Worm (Caenorhabditis elegans) whole organism, L3 larva: ENCODE data around the gene enri-1.

Experiments used
- ZK546.5 ChIP-seq: sonication (generic microtip); optimal IDR thresholded peaks from 2 replicates; lab custom pipeline; 2017; ENCODE audit warnings: missing biosample characterization, missing genetic modification characterization
- aly-2 ChIP-seq: fragments of 150-350 bp; optimal IDR thresholded peaks from 2 replicates; lab custom pipeline; 2014; ENCODE audit warnings: missing biosample characterization, missing genetic modification characterization
- ama-1 ChIP-seq: fragments of 150-350 bp; optimal IDR thresholded peaks from 2 replicates; lab custom pipeline; 2018
- ceh-28 ChIP-seq: fragments of 150-350 bp; optimal IDR thresholded peaks from 2 replicates; lab custom pipeline; 2014; ENCODE audit warnings: missing biosample characterization, missing genetic modification reagents, missing genetic modification characterization
- ceh-82 ChIP-seq: fragments of 150-350 bp; optimal IDR thresholded peaks from 2 replicates; lab custom pipeline; 2014; ENCODE audit warnings: missing biosample characterization, missing genetic modification characterization
- ceh-9 ChIP-seq: sonication (generic microtip); optimal IDR thresholded peaks from 2 replicates; lab custom pipeline; 2018; ENCODE audit warnings: missing biosample characterization, missing genetic modification characterization
- daf-12 ChIP-seq: fragments of 150-350 bp; optimal IDR thresholded peaks from 2 replicates; lab custom pipeline; 2014; ENCODE audit warnings: missing biosample characterization, missing genetic modification reagents, missing genetic modification characterization
- egl-27 ChIP-seq: sonication (generic microtip); optimal IDR thresholded peaks from 4 replicates; lab custom pipeline; 2017; ENCODE audit warnings: missing biosample characterization, missing genetic modification reagents, missing genetic modification characterization
- egl-5 ChIP-seq: fragments of 150-350 bp; optimal IDR thresholded peaks from 2 replicates; lab custom pipeline; 2017; ENCODE audit warnings: missing biosample characterization, missing genetic modification reagents, missing genetic modification characterization, inconsistent platforms
- elt-1 ChIP-seq: fragments of 150-350 bp; optimal IDR thresholded peaks from 2 replicates; lab custom pipeline; 2014; ENCODE audit warnings: missing biosample characterization, missing genetic modification characterization
- elt-2 ChIP-seq: sonication (generic microtip); optimal IDR thresholded peaks from 2 replicates; lab custom pipeline; 2016; ENCODE audit warnings: missing genetic modification reagents, mild to moderate bottlenecking, missing genetic modification characterization, missing compliant biosample characterization
- elt-3 ChIP-seq, 3 experiments: fragments of 150-350 bp in 1 of 3; sonication (generic microtip) in 2 of 3; optimal IDR thresholded peaks; 2 replicates in 2 of 3; 4 replicates in 1 of 3; lab custom pipeline; 2014 to 2017; ENCODE audit warnings: missing biosample characterization in 3 of 3, missing genetic modification characterization in 3 of 3
- eor-1 ChIP-seq, 2 experiments: fragments of 150-350 bp; optimal IDR thresholded peaks; 2 replicates each; lab custom pipeline; 2014 to 2018; ENCODE audit warnings: missing biosample characterization in 2 of 2, missing genetic modification characterization in 2 of 2
- fkh-2 ChIP-seq: fragments of 150-350 bp; optimal IDR thresholded peaks from 2 replicates; lab custom pipeline; 2014; ENCODE audit warnings: missing biosample characterization, missing genetic modification reagents, missing genetic modification characterization
- fos-1 ChIP-seq: fragments of 150-350 bp; optimal IDR thresholded peaks from 2 replicates; lab custom pipeline; 2014; ENCODE audit warnings: missing biosample characterization, missing genetic modification characterization
- jun-1 ChIP-seq: fragments of 150-350 bp; optimal IDR thresholded peaks from 2 replicates; lab custom pipeline; 2014; ENCODE audit warnings: missing biosample characterization, missing genetic modification reagents, missing genetic modification characterization
- lin-15B ChIP-seq: fragments of 150-350 bp; optimal IDR thresholded peaks from 2 replicates; lab custom pipeline; 2014; ENCODE audit warnings: missing biosample characterization, missing genetic modification characterization
- lin-39 ChIP-seq: fragments of 150-350 bp; optimal IDR thresholded peaks from 2 replicates; lab custom pipeline; 2018; ENCODE audit warnings: missing biosample characterization, missing genetic modification reagents, missing genetic modification characterization
- lsy-12 ChIP-seq: sonication (generic microtip); optimal IDR thresholded peaks from 2 replicates; lab custom pipeline; 2016; ENCODE audit warnings: mild to moderate bottlenecking, missing genetic modification characterization, missing compliant biosample characterization
- mdl-1 ChIP-seq: fragments of 150-350 bp; optimal IDR thresholded peaks from 2 replicates; lab custom pipeline; 2014; ENCODE audit warnings: missing biosample characterization, missing genetic modification characterization
- nhr-11 ChIP-seq: fragments of 150-350 bp; optimal IDR thresholded peaks from 2 replicates; lab custom pipeline; 2014; ENCODE audit warnings: missing biosample characterization, missing genetic modification characterization
- nhr-12 ChIP-seq: fragments of 150-350 bp; optimal IDR thresholded peaks from 2 replicates; lab custom pipeline; 2014; ENCODE audit warnings: missing biosample characterization, missing genetic modification characterization
- nhr-23 ChIP-seq: fragments of 150-350 bp; optimal IDR thresholded peaks from 2 replicates; lab custom pipeline; 2014; ENCODE audit warnings: missing biosample characterization, missing genetic modification reagents, missing genetic modification characterization
- nhr-237 ChIP-seq: fragments of 150-350 bp; optimal IDR thresholded peaks from 2 replicates; lab custom pipeline; 2014; ENCODE audit warnings: missing biosample characterization, missing genetic modification characterization
- nhr-25 ChIP-seq: sonication (generic microtip); optimal IDR thresholded peaks from 2 replicates; lab custom pipeline; 2017; ENCODE audit warnings: missing biosample characterization, missing genetic modification characterization
- nhr-28 ChIP-seq: fragments of 150-350 bp; optimal IDR thresholded peaks from 2 replicates; lab custom pipeline; 2014; ENCODE audit warnings: missing biosample characterization, missing genetic modification characterization
- nhr-67 ChIP-seq: fragments of 150-350 bp; optimal IDR thresholded peaks from 2 replicates; lab custom pipeline; 2014; ENCODE audit warnings: missing biosample characterization, missing genetic modification characterization
- nhr-76 ChIP-seq: fragments of 150-350 bp; sonication (generic microtip); optimal IDR thresholded peaks from 5 replicates; lab custom pipeline; 2014; ENCODE audit warnings: missing biosample characterization, missing genetic modification characterization
- pha-4 ChIP-seq: fragments of 150-350 bp; optimal IDR thresholded peaks from 2 replicates; lab custom pipeline; 2014; ENCODE audit warnings: missing biosample characterization, missing genetic modification reagents, missing genetic modification characterization
- sea-2 ChIP-seq: fragments of 150-350 bp; sonication (generic microtip); optimal IDR thresholded peaks from 4 replicates; lab custom pipeline; 2014; ENCODE audit warnings: missing biosample characterization, missing genetic modification reagents, missing genetic modification characterization
- skn-1 ChIP-seq: fragments of 150-350 bp; optimal IDR thresholded peaks from 2 replicates; lab custom pipeline; 2014; ENCODE audit warnings: missing biosample characterization, missing genetic modification characterization
- snpc-4 ChIP-seq: fragments of 150-350 bp; optimal IDR thresholded peaks from 2 replicates; lab custom pipeline; 2014; ENCODE audit warnings: missing biosample characterization, missing genetic modification characterization
- tbx-2 ChIP-seq: sonication (generic microtip); optimal IDR thresholded peaks from 2 replicates; lab custom pipeline; 2016; ENCODE audit warnings: mild to moderate bottlenecking, missing genetic modification characterization, missing compliant biosample characterization
- unc-39 ChIP-seq: sonication (generic microtip); optimal IDR thresholded peaks from 4 replicates; lab custom pipeline; 2017; ENCODE audit warnings: missing biosample characterization, missing genetic modification characterization
- unc-62 ChIP-seq: fragments of 150-350 bp; sonication (generic microtip); optimal IDR thresholded peaks from 4 replicates; lab custom pipeline; 2014; ENCODE audit warnings: missing biosample characterization, missing genetic modification reagents, missing genetic modification characterization
- ztf-4 ChIP-seq: fragments of 150-350 bp; optimal IDR thresholded peaks from 2 replicates; lab custom pipeline; 2014; ENCODE audit warnings: missing biosample characterization, missing genetic modification characterization

Gene enri-1

ce11 chrII:2359965-2360364, 18.6 kb upstream of the enri-1 start, which contains the start of gene F43C11.16:
TSS of gene F43C11.16 (minus strand) at chrII:2360065.
- TF ChIP-seq fos-1 (no peak), pha-4 (tag; lab: Kevin White, UChicago) (no peak), ztf-4 (tag; lab: Kevin White, UChicago) (no peak), lin-15B (tag; lab: Kevin White, UChicago) (no peak), elt-2 (tag; lab: Kevin White, UChicago) (no peak), mdl-1 (tag; lab: Kevin White, UChicago) (no peak), tbx-2 (tag; lab: Kevin White, UChicago) (no peak), nhr-12 (tag; lab: Kevin White, UChicago) (no peak), unc-62 (GFP tag; lab: Kevin White, UChicago) (no peak), snpc-4 (tag; lab: Kevin White, UChicago) (no peak), eor-1 (tag; optimal IDR thresholded peaks at IDR 0.05; lab: Kevin White, UChicago) (no peak), ama-1 (lab: Kevin White, UChicago) (no peak)

ce11 chrII:2356795-2357194, 15.4 kb upstream of the enri-1 start, which contains the start of gene F43C11.1:
TSS of gene F43C11.1 (plus strand) at chrII:2357095.
- TF ChIP-seq ama-1 (lab: Kevin White, UChicago) (no peak), nhr-76 (tag; lab: Kevin White, UChicago) (no peak), nhr-23 (tag; lab: Kevin White, UChicago) (no peak), nhr-67 (tag; lab: Kevin White, UChicago) (no peak), unc-39 (no peak), tbx-2 (tag; lab: Kevin White, UChicago) (no peak), daf-12 (no peak), ceh-9 (tag; lab: Kevin White, UChicago) (no peak), fkh-2 (tag; lab: Kevin White, UChicago) (no peak), sea-2 (GFP tag; lab: Kevin White, UChicago) (no peak), ZK546.5 (no peak), ztf-4 (tag; lab: Kevin White, UChicago) (no peak), lin-39 (tag; lab: Kevin White, UChicago) (no peak), skn-1 (tag; lab: Kevin White, UChicago) (no peak), nhr-12 (tag; lab: Kevin White, UChicago) (no peak), fos-1 (no peak)

ce11 chrII:2354476-2354875, 13.1 kb upstream of the enri-1 start, which contains the start of gene F43C11.2:
TSS of gene F43C11.2 (plus strand) at chrII:2354776.
- TF ChIP-seq ZK546.5, result no peak
- TF ChIP-seq lsy-12, result no peak
- TF ChIP-seq ceh-28 (tag; lab: Kevin White, UChicago), result no peak
- no peak for TF ChIP-seq aly-2 (tag; lab: Kevin White, UChicago)
- no peak for TF ChIP-seq egl-27 (tag; lab: Kevin White, UChicago)
- TF ChIP-seq sea-2 (GFP tag; lab: Kevin White, UChicago), result no peak
- TF ChIP-seq skn-1 (tag; lab: Kevin White, UChicago), result no peak
- TF ChIP-seq nhr-76 (tag; lab: Kevin White, UChicago), result no peak
- no peak for TF ChIP-seq elt-1
- TF ChIP-seq lin-39 (tag; lab: Kevin White, UChicago), result no peak
- no peak for TF ChIP-seq nhr-28 (tag; lab: Kevin White, UChicago)
- no peak for TF ChIP-seq elt-3 (tag; optimal IDR thresholded peaks at IDR 0.05; lab: Kevin White, UChicago)

- no peak for TF ChIP-seq egl-27 (tag; lab: Kevin White, UChicago)
- no peak for TF ChIP-seq egl-5 (tag; lab: Kevin White, UChicago)
- TF ChIP-seq fos-1, result no peak
- TF ChIP-seq jun-1, result no peak
- no peak for TF ChIP-seq nhr-23 (tag; lab: Kevin White, UChicago)
- TF ChIP-seq ama-1 (lab: Kevin White, UChicago), result no peak
- TF ChIP-seq, all 47 proteins: peak for 0
Observed at ce11 chrII:2353012-2353411, 11.6 kb upstream of the enri-1 start, which contains the start of gene F43C11.3. TSS of gene F43C11.3 (plus strand) at chrII:2353312.

- TF ChIP-seq elt-1 (no peak), unc-62 (GFP tag; lab: Kevin White, UChicago) (no peak), snpc-4 (tag; lab: Kevin White, UChicago) (no peak), skn-1 (tag; lab: Kevin White, UChicago) (no peak), nhr-25 (tag; lab: Kevin White, UChicago) (no peak), nhr-11 (tag; lab: Kevin White, UChicago) (no peak), nhr-237 (tag; lab: Kevin White, UChicago) (no peak), ceh-82 (no peak), nhr-12 (tag; lab: Kevin White, UChicago) (no peak), nhr-28 (tag; lab: Kevin White, UChicago) (no peak)
- TF ChIP-seq, all 47 proteins: peak for 0
Observed at ce11 chrII:2352546-2352945, 11.1 kb upstream of the enri-1 start, which contains the start of gene F43C11.10. TSS of gene F43C11.10 (minus strand) at chrII:2352646.
